Fruit fly (Drosophila melanogaster) whole organism, embryonic: Measurements from ENCODE around the gene CG31100.
A peak's percentile ranks its signal among the peaks of the same experiment; 100 is the strongest.

Experiments used
- Atf3 ChIP-seq: fragments of 200-800 bp; sonication (Bioruptor generic); optimal IDR thresholded peaks from 3 replicates; lab custom pipeline; 2016; ENCODE audit warnings: missing biosample characterization, missing genetic modification characterization
- Atf6 ChIP-seq: fragments of 200-800 bp; sonication (Bioruptor generic); IDR thresholded peaks from 2 replicates; pipeline ENCODE4 v1.3.6; 2022; ENCODE audit warnings: missing biosample characterization, missing genetic modification characterization
- Awh ChIP-seq: fragments of 200-800 bp; sonication (Bioruptor generic); IDR thresholded peaks from 2 replicates; pipeline ENCODE4, ENCODE4 v1.3.6; 2022; ENCODE audit warnings: missing biosample characterization, missing genetic modification characterization
- Blimp-1 ChIP-seq: fragments of 200-800 bp; sonication (Bioruptor generic); optimal IDR thresholded peaks from 3 replicates; lab custom pipeline; 2018; ENCODE audit warnings: missing biosample characterization, missing genetic modification characterization, mild to moderate bottlenecking, moderate library complexity, missing genetic modification reagents
- CG10654 ChIP-seq: fragments of 200-800 bp; sonication (Bioruptor generic); optimal IDR thresholded peaks from 2 replicates; lab custom pipeline; 2016; ENCODE audit warnings: missing biosample characterization, missing genetic modification characterization
- CG11247 ChIP-seq: fragments of 200-800 bp; sonication (Bioruptor generic); IDR thresholded peaks from 2 replicates; pipeline ENCODE4 v1.3.6; 2022; ENCODE audit warnings: missing biosample characterization, missing genetic modification characterization
- CG11504 ChIP-seq: fragments of 200-800 bp; sonication (Bioruptor generic); optimal IDR thresholded peaks from 3 replicates; lab custom pipeline; 2019; ENCODE audit warnings: missing biosample characterization, mild to moderate bottlenecking, missing genetic modification characterization, moderate library complexity
- CG12236 ChIP-seq: fragments of 200-800 bp; sonication (Bioruptor generic); optimal IDR thresholded peaks from 2 replicates; lab custom pipeline; 2016; ENCODE audit warnings: missing biosample characterization, missing genetic modification characterization
- CG15269 ChIP-seq: fragments of 200-800 bp; sonication (Bioruptor generic); optimal IDR thresholded peaks from 2 replicates; lab custom pipeline; 2018; ENCODE audit warnings: missing biosample characterization, mild to moderate bottlenecking, missing genetic modification characterization, moderate library complexity
- CG16779 ChIP-seq: fragments of 200-800 bp; sonication (Bioruptor generic); IDR thresholded peaks from 2 replicates; pipeline ENCODE4 v1.3.6; 2022; ENCODE audit warnings: missing biosample characterization, missing genetic modification characterization
- CG16815 ChIP-seq: fragments of 200-800 bp; sonication (Bioruptor generic); optimal IDR thresholded peaks from 3 replicates; lab custom pipeline; 2017; ENCODE audit warnings: missing biosample characterization, mild to moderate bottlenecking, missing genetic modification characterization
- CG17802 ChIP-seq: fragments of 200-800 bp; sonication (Bioruptor generic); optimal IDR thresholded peaks from 2 replicates; lab custom pipeline; 2018; ENCODE audit warnings: missing biosample characterization, mild to moderate bottlenecking, missing genetic modification characterization, moderate library complexity
- CG17829 ChIP-seq: fragments of 200-800 bp; optimal IDR thresholded peaks from 2 replicates; lab custom pipeline; 2019; ENCODE audit warnings: missing biosample characterization, mild to moderate bottlenecking, missing genetic modification characterization, moderate library complexity
- CG18011 ChIP-seq: fragments of 200-800 bp; sonication (Bioruptor generic); optimal IDR thresholded peaks from 2 replicates; lab custom pipeline; 2017; ENCODE audit warnings: missing biosample characterization, missing genetic modification characterization, mild to moderate bottlenecking, moderate library complexity, missing genotype
- CG2199 ChIP-seq: fragments of 200-800 bp; sonication (Bioruptor generic); IDR thresholded peaks from 3 replicates; pipeline ENCODE4 v1.3.6; 2022; ENCODE audit warnings: missing biosample characterization, missing genetic modification characterization
- CG3726 ChIP-seq: fragments of 200-800 bp; sonication (Bioruptor generic); IDR thresholded peaks from 3 replicates; pipeline ENCODE4, ENCODE4 v1.3.6; 2022; ENCODE audit warnings: missing biosample characterization, missing genetic modification characterization
- CG4360 ChIP-seq: fragments of 200-800 bp; sonication (Bioruptor generic); IDR thresholded peaks from 2 replicates; pipeline ENCODE4 v1.3.6; 2022; ENCODE audit warnings: missing biosample characterization, missing genetic modification characterization
- CG6272 ChIP-seq: fragments of 200-800 bp; sonication (Bioruptor generic); IDR thresholded peaks from 2 replicates; pipeline ENCODE4 v1.3.6; 2022; ENCODE audit warnings: missing biosample characterization, missing genetic modification characterization
- CG6689 ChIP-seq: fragments of 200-800 bp; sonication (Bioruptor generic); IDR thresholded peaks from 2 replicates; pipeline ENCODE4 v1.3.6; 2022; ENCODE audit warnings: missing biosample characterization, missing genetic modification characterization
- CG6765 ChIP-seq: fragments of 200-800 bp; sonication (Bioruptor generic); optimal IDR thresholded peaks from 3 replicates; lab custom pipeline; 2017; ENCODE audit warnings: missing biosample characterization, mild to moderate bottlenecking, missing genetic modification characterization
- D19A ChIP-seq: fragments of 200-800 bp; optimal IDR thresholded peaks from 3 replicates; lab custom pipeline; 2019; ENCODE audit warnings: missing biosample characterization, mild to moderate bottlenecking, missing genetic modification characterization, moderate library complexity
- Fer1 ChIP-seq: fragments of 200-800 bp; sonication (Bioruptor generic); optimal IDR thresholded peaks from 2 replicates; lab custom pipeline; 2017; ENCODE audit warnings: missing biosample characterization, mild to moderate bottlenecking, missing genetic modification characterization
- H15 ChIP-seq: fragments of 200-800 bp; sonication (Bioruptor generic); IDR thresholded peaks from 3 replicates; pipeline ENCODE4 v1.3.6; 2022; ENCODE audit warnings: missing biosample characterization, missing genetic modification characterization
- Hand ChIP-seq: fragments of 200-800 bp; sonication (Bioruptor generic); optimal IDR thresholded peaks from 2 replicates; lab custom pipeline; 2017; ENCODE audit warnings: mild to moderate bottlenecking, missing biosample characterization, missing genetic modification reagents, missing genetic modification characterization
- NC2β ChIP-seq: fragments of 200-800 bp; sonication (Bioruptor generic); optimal IDR thresholded peaks from 2 replicates; lab custom pipeline; 2016; ENCODE audit warnings: missing biosample characterization, missing genetic modification characterization
- NfI ChIP-seq: fragments of 200-800 bp; sonication (Bioruptor generic); optimal IDR thresholded peaks from 3 replicates; lab custom pipeline; 2018; ENCODE audit warnings: missing biosample characterization, mild to moderate bottlenecking, missing genetic modification characterization, moderate library complexity
- Opbp ChIP-seq: fragments of 200-800 bp; sonication (Bioruptor generic); IDR thresholded peaks from 3 replicates; pipeline ENCODE4 v1.3.6; 2022; ENCODE audit warnings: missing biosample characterization, missing genetic modification characterization; ENCODE audit not compliant: partially characterized antibody
- PHDP ChIP-seq: fragments of 200-800 bp; sonication (Bioruptor generic); optimal IDR thresholded peaks from 3 replicates; lab custom pipeline; 2018; ENCODE audit warnings: missing biosample characterization, mild to moderate bottlenecking, missing genetic modification characterization, moderate library complexity
- Tbp ChIP-seq: fragments of >200 bp; optimal IDR thresholded peaks from 2 replicates; lab custom pipeline; 2018; ENCODE audit warnings: missing biosample characterization, missing genetic modification characterization
- al ChIP-seq: fragments of 200-800 bp; sonication (Bioruptor generic); IDR thresholded peaks from 2 replicates; pipeline ENCODE4 v1.3.6; 2022; ENCODE audit warnings: missing biosample characterization, missing genetic modification characterization
- dimm ChIP-seq: fragments of 200-800 bp; sonication (Bioruptor generic); IDR thresholded peaks from 2 replicates; pipeline ENCODE4 v1.3.6; 2022; ENCODE audit warnings: missing biosample characterization, missing genetic modification characterization
- eve ChIP-seq, 2 experiments: fragments of >200 bp; optimal IDR thresholded peaks; 2 replicates each; lab custom pipeline; 2017; ENCODE audit warnings: missing biosample characterization in 2 of 2, missing genetic modification characterization in 2 of 2
- ewg ChIP-seq: fragments of 200-800 bp; sonication (Bioruptor generic); optimal IDR thresholded peaks from 3 replicates; lab custom pipeline; 2017; ENCODE audit warnings: mild to moderate bottlenecking, missing biosample characterization, missing genetic modification reagents, missing genetic modification characterization
- fd96Cb ChIP-seq: fragments of 200-800 bp; sonication (Bioruptor generic); optimal IDR thresholded peaks from 2 replicates; lab custom pipeline; 2018; ENCODE audit warnings: missing biosample characterization, mild to moderate bottlenecking, missing genetic modification characterization, moderate library complexity
- gfzf ChIP-seq: fragments of 200-800 bp; sonication (Bioruptor generic); optimal IDR thresholded peaks from 2 replicates; lab custom pipeline; 2016; ENCODE audit warnings: missing biosample characterization, mild to moderate bottlenecking, missing genetic modification characterization, moderate library complexity
- ham ChIP-seq: fragments of 200-800 bp; sonication (Bioruptor generic); IDR thresholded peaks from 2 replicates; pipeline ENCODE4 v1.3.6; 2022; ENCODE audit warnings: missing biosample characterization, missing genetic modification characterization
- hb ChIP-seq: fragments of 200-800 bp; sonication (Bioruptor generic); IDR thresholded peaks from 3 replicates; pipeline ENCODE4 v1.3.6; 2022; ENCODE audit warnings: missing biosample characterization, missing genetic modification characterization; ENCODE audit not compliant: partially characterized antibody
- knrl ChIP-seq: fragments of 200-800 bp; sonication (Bioruptor generic); IDR thresholded peaks from 3 replicates; pipeline ENCODE4 v1.3.6; 2022; ENCODE audit warnings: missing biosample characterization, missing genetic modification characterization; ENCODE audit not compliant: partially characterized antibody
- lilli ChIP-seq: fragments of 200-800 bp; sonication (Bioruptor generic); optimal IDR thresholded peaks from 3 replicates; lab custom pipeline; 2016; ENCODE audit warnings: missing biosample characterization, missing genetic modification characterization
- mld ChIP-seq: fragments of 200-800 bp; sonication (Bioruptor generic); IDR thresholded peaks from 3 replicates; pipeline ENCODE4 v1.3.6; 2022; ENCODE audit warnings: missing biosample characterization, missing genetic modification characterization; ENCODE audit not compliant: partially characterized antibody
- nom ChIP-seq: fragments of 200-800 bp; sonication (Bioruptor generic); optimal IDR thresholded peaks from 2 replicates; lab custom pipeline; 2017; ENCODE audit warnings: missing biosample characterization, missing genetic modification characterization, mild to moderate bottlenecking, moderate library complexity, missing genetic modification reagents
- onecut ChIP-seq: fragments of 200-800 bp; sonication (Bioruptor generic); IDR thresholded peaks from 2 replicates; pipeline ENCODE4 v1.3.6; 2022; ENCODE audit warnings: missing biosample characterization, missing genetic modification characterization
- pan ChIP-seq, 4 experiments: fragments of >200 bp in 3 of 4; fragments of 200-800 bp in 1 of 4; sonication (Bioruptor generic) in 1 of 4; optimal IDR thresholded peaks in 3 of 4; IDR thresholded peaks in 1 of 4; 2 replicates each; pipeline versions ENCODE4 v1.3.6 to Lab custom; 2017 to 2022; ENCODE audit warnings: missing biosample characterization in 2 of 4, missing genetic modification characterization in 2 of 4, mixed read lengths in 1 of 4
- slou ChIP-seq: fragments of 200-800 bp; sonication (Bioruptor generic); optimal IDR thresholded peaks from 3 replicates; lab custom pipeline; 2016; ENCODE audit warnings: missing biosample characterization, missing genetic modification characterization
- toy ChIP-seq: fragments of 200-800 bp; sonication (Bioruptor generic); IDR thresholded peaks from 2 replicates; pipeline ENCODE4 v1.3.6; 2022; ENCODE audit warnings: missing biosample characterization, missing genetic modification characterization
- tup ChIP-seq: fragments of 200-800 bp; sonication (Bioruptor generic); optimal IDR thresholded peaks from 2 replicates; lab custom pipeline; 2016; ENCODE audit warnings: missing biosample characterization, mild to moderate bottlenecking, missing genetic modification characterization, moderate library complexity
- vfl ChIP-seq: fragments of 200-800 bp; sonication (Bioruptor generic); optimal IDR thresholded peaks from 2 replicates; lab custom pipeline; 2016; ENCODE audit warnings: missing biosample characterization, missing genetic modification characterization
- vvl ChIP-seq: fragments of 200-800 bp; sonication (Bioruptor generic); IDR thresholded peaks from 2 replicates; pipeline ENCODE4 v1.3.6; 2022; ENCODE audit warnings: missing biosample characterization, missing genetic modification characterization
- yki ChIP-seq: fragments of >200 bp; optimal IDR thresholded peaks from 3 replicates; lab custom pipeline; 2018

The CG31100 gene

DNA sequence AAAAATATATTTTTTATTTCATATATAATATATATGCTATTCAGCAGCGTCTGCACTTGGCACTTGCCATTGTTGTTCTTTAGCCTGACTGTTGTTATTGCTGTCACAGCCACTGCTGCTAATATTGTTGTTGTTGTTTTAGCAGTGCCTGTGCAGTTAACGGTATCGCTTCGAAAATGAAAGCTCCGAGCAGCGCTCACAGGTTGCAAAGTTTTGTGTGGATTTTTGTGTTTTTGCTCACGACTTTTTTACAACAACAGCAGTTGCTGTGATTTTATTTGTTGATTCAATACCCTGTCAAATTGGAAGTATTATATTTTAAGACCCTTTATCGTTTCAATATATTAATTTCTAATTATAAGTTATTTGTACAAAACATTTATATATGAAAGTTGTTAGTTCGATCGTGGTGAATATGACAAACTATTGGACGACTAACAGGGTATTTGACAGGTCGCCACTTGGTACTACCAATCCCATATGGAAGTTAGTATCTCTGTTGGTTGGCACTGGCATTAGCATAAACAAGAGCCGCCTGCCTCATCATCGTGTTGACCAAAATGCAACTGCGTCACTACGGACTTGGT lies 39.6 kb downstream of the CG31100 start (continued):
- TF ChIP-seq knrl (GFP tag; lab: Robert Waterston, UW) = no peak
- no peak for TF ChIP-seq CG6765 (GFP tag; lab: Kevin White, UChicago)
- TF ChIP-seq al (GFP tag; lab: Robert Waterston, UW) = no peak
- TF ChIP-seq gfzf (GFP tag; lab: Kevin White, UChicago) = no peak
- no peak for TF ChIP-seq Fer1 (GFP tag; lab: Kevin White, UChicago)
- no peak for TF ChIP-seq lilli
- no peak for TF ChIP-seq CG16815 (GFP tag; lab: Kevin White, UChicago)
- no peak for TF ChIP-seq mld (GFP tag; lab: Robert Waterston, UW)
- peak; percentile 74 for TF ChIP-seq vvl (GFP tag; lab: Robert Waterston, UW)
- peak; percentile 39 for TF ChIP-seq PHDP
- TF ChIP-seq Opbp = no peak
- TF ChIP-seq Atf3 (GFP tag; lab: Kevin White, UChicago) = no peak
- TF ChIP-seq ewg (GFP tag; lab: Kevin White, UChicago) = peak; percentile 32
- TF ChIP-seq CG16779 (GFP tag; lab: Robert Waterston, UW) = no peak
- no peak for TF ChIP-seq CG2199 (GFP tag; lab: Robert Waterston, UW)
- peak; percentile 32 for TF ChIP-seq CG17829 (tag; lab: Kevin White, UChicago)
- no peak for TF ChIP-seq hb (GFP tag; lab: Robert Waterston, UW)
- TF ChIP-seq yki (lab: Kevin White, UChicago) = no peak
- TF ChIP-seq dimm (GFP tag; lab: Robert Waterston, UW) = 0 out of 2 replicates have a peak, but pooled peaks have one; percentile 22
- TF ChIP-seq NC2β = no peak
- TF ChIP-seq CG11247 (GFP tag; lab: Robert Waterston, UW) = 0 out of 2 replicates have a peak, but pooled peaks have one; percentile 45
- TF ChIP-seq tup (GFP tag; lab: Kevin White, UChicago) = no peak
- peak; percentile 63 for TF ChIP-seq Blimp-1
- TF ChIP-seq eve (GFP tag; optimal IDR thresholded peaks at IDR 0.05; lab: Kevin White, UChicago) = peak in 1 of 2 experiments; percentile 11
- no peak for TF ChIP-seq CG10654 (GFP tag; lab: Kevin White, UChicago)
- TF ChIP-seq H15 (GFP tag; lab: Robert Waterston, UW) = no peak
- peak; percentile 27 for TF ChIP-seq NfI (GFP tag; lab: Kevin White, UChicago)
- 0 out of 3 replicates have a peak, but pooled peaks have one; percentile 32 for TF ChIP-seq CG3726 (GFP tag; lab: Robert Waterston, UW)
- no peak; the same call in 1 of the 2 replicates for TF ChIP-seq onecut (GFP tag; lab: Robert Waterston, UW)
- TF ChIP-seq CG11504 (tag; lab: Kevin White, UChicago) = peak; percentile 91
- TF ChIP-seq ham (GFP tag; lab: Robert Waterston, UW) = no peak
- TF ChIP-seq CG15269 (tag; lab: Kevin White, UChicago) = peak; percentile 20
- 0 out of 2 replicates have a peak, but pooled peaks have one; percentile 19 for TF ChIP-seq CG6689 (GFP tag; lab: Robert Waterston, UW)
- TF ChIP-seq nom (GFP tag; lab: Kevin White, UChicago) = no peak
- TF ChIP-seq CG4360 (GFP tag; lab: Robert Waterston, UW) = peak; percentile 63
- TF ChIP-seq toy (GFP tag; lab: Robert Waterston, UW) = no peak
- TF ChIP-seq pan (optimal IDR thresholded peaks at IDR 0.05; lab: Kevin White, UChicago) = no peak
- TF ChIP-seq pan (GFP tag; optimal IDR thresholded peaks at IDR 0.05 in 1 of 2, IDR thresholded peaks at IDR 0.05 in 1 of 2) = peak in 1 of 2 experiments; percentile 67
- TF ChIP-seq vfl (GFP tag; lab: Kevin White, UChicago) = no peak
- TF ChIP-seq Tbp = no peak
- no peak for TF ChIP-seq CG17802
- no peak; the same call in 1 of the 2 replicates for TF ChIP-seq Atf6 (GFP tag; lab: Robert Waterston, UW)
- TF ChIP-seq CG18011 = no peak
- no peak for TF ChIP-seq Hand
- TF ChIP-seq CG6272 (GFP tag; lab: Robert Waterston, UW) = no peak
- no peak for TF ChIP-seq slou
- TF ChIP-seq CG12236 = no peak
- peak; percentile 64; the same call in 1 of the 2 replicates for TF ChIP-seq Awh
- peak; percentile 30 for TF ChIP-seq D19A (tag; lab: Kevin White, UChicago)
- TF ChIP-seq fd96Cb (tag; lab: Kevin White, UChicago) = peak; percentile 51
